Fruit fly (Drosophila melanogaster) whole organism, embryonic: Measurements from ENCODE around the gene CG5892.

Experiments used
- CG10462 ChIP-seq: fragments of 200-800 bp; sonication (Bioruptor generic); optimal IDR thresholded peaks from 2 replicates; lab custom pipeline; 2016; ENCODE audit warnings: missing biosample characterization, missing genetic modification characterization
- CG12071 ChIP-seq: fragments of 200-800 bp; sonication (Bioruptor generic); optimal IDR thresholded peaks from 3 replicates; lab custom pipeline; 2018; ENCODE audit warnings: missing biosample characterization, mild to moderate bottlenecking, missing genetic modification characterization
- CG13287 ChIP-seq: fragments of 200-800 bp; sonication (Bioruptor generic); IDR thresholded peaks from 2 replicates; pipeline ENCODE4 v1.3.6; 2022; ENCODE audit warnings: missing biosample characterization, missing genetic modification characterization; ENCODE audit not compliant: partially characterized antibody
- CG13775 ChIP-seq: fragments of 200-800 bp; sonication (Bioruptor generic); optimal IDR thresholded peaks from 3 replicates; lab custom pipeline; 2017; ENCODE audit warnings: missing biosample characterization, mild to moderate bottlenecking, missing genetic modification characterization
- CG15514 ChIP-seq: fragments of 200-800 bp; sonication (Bioruptor generic); optimal IDR thresholded peaks from 3 replicates; lab custom pipeline; 2017; ENCODE audit warnings: missing biosample characterization, missing genetic modification characterization, mild to moderate bottlenecking, moderate library complexity, missing genetic modification reagents
- CG1832 ChIP-seq: fragments of 200-800 bp; sonication (Bioruptor generic); optimal IDR thresholded peaks from 2 replicates; lab custom pipeline; 2017; ENCODE audit warnings: missing biosample characterization, mild to moderate bottlenecking, missing genetic modification characterization, inconsistent platforms
- CG2712 ChIP-seq: fragments of 200-800 bp; optimal IDR thresholded peaks from 3 replicates; lab custom pipeline; 2019; ENCODE audit warnings: missing biosample characterization, mild to moderate bottlenecking, missing genetic modification characterization, moderate library complexity
- CG2889 ChIP-seq: fragments of 200-800 bp; sonication (Bioruptor generic); IDR thresholded peaks from 3 replicates; pipeline ENCODE4 v1.3.6; 2022; ENCODE audit warnings: missing biosample characterization, missing genetic modification characterization
- CG34224 ChIP-seq: fragments of 200-800 bp; sonication (Bioruptor generic); IDR thresholded peaks from 3 replicates; pipeline ENCODE4 v1.3.6; 2022; ENCODE audit warnings: missing biosample characterization, missing genetic modification characterization; ENCODE audit not compliant: partially characterized antibody
- CG3726 ChIP-seq: fragments of 200-800 bp; sonication (Bioruptor generic); IDR thresholded peaks from 3 replicates; pipeline ENCODE4, ENCODE4 v1.3.6; 2022; ENCODE audit warnings: missing biosample characterization, missing genetic modification characterization
- CG5245 ChIP-seq: fragments of 200-800 bp; sonication (Bioruptor generic); optimal IDR thresholded peaks from 3 replicates; lab custom pipeline; 2016; ENCODE audit warnings: missing biosample characterization, missing genetic modification characterization
- CG6272 ChIP-seq: fragments of 200-800 bp; sonication (Bioruptor generic); IDR thresholded peaks from 2 replicates; pipeline ENCODE4 v1.3.6; 2022; ENCODE audit warnings: missing biosample characterization, missing genetic modification characterization
- CG6654 ChIP-seq: fragments of 200-800 bp; sonication (Bioruptor generic); optimal IDR thresholded peaks from 2 replicates; lab custom pipeline; 2017; ENCODE audit warnings: missing biosample characterization, mild to moderate bottlenecking, missing genetic modification characterization
- CG8359 ChIP-seq: fragments of 200-800 bp; sonication (Bioruptor generic); optimal IDR thresholded peaks from 2 replicates; lab custom pipeline; 2017; ENCODE audit warnings: missing biosample characterization, mild to moderate bottlenecking, missing genetic modification characterization, borderline replicate concordance
- CG8944 ChIP-seq: fragments of 200-800 bp; sonication (Bioruptor generic); optimal IDR thresholded peaks from 3 replicates; lab custom pipeline; 2016; ENCODE audit warnings: missing biosample characterization, missing genetic modification characterization
- CkIIα-i1 ChIP-seq: fragments of 200-800 bp; sonication (Bioruptor generic); IDR thresholded peaks from 2 replicates; pipeline ENCODE4 v1.3.6; 2022; ENCODE audit warnings: missing biosample characterization, missing genetic modification characterization
- Dp ChIP-seq: fragments of 200-800 bp; sonication (Bioruptor generic); optimal IDR thresholded peaks from 2 replicates; lab custom pipeline; 2018; ENCODE audit warnings: missing biosample characterization, mild to moderate bottlenecking, missing genetic modification characterization, moderate library complexity
- E2f1 ChIP-seq: fragments of 200-800 bp; sonication (Bioruptor generic); IDR thresholded peaks from 2 replicates; pipeline ENCODE4 v1.3.6; 2022; ENCODE audit warnings: missing biosample characterization, missing genetic modification characterization
- Eip74EF ChIP-seq, 2 experiments: fragments of 200-800 bp in 1 of 2; fragments of >200 bp in 1 of 2; sonication (Bioruptor generic) in 1 of 2; optimal IDR thresholded peaks; 2 replicates each; lab custom pipeline; 2017 to 2019; ENCODE audit warnings: missing biosample characterization in 2 of 2, missing genetic modification characterization in 2 of 2, mild to moderate bottlenecking in 1 of 2, moderate library complexity in 1 of 2
- H15 ChIP-seq: fragments of 200-800 bp; sonication (Bioruptor generic); IDR thresholded peaks from 3 replicates; pipeline ENCODE4 v1.3.6; 2022; ENCODE audit warnings: missing biosample characterization, missing genetic modification characterization
- H2.0 ChIP-seq: fragments of 200-800 bp; sonication (Bioruptor generic); IDR thresholded peaks from 2 replicates; pipeline ENCODE4 v1.3.6; 2022; ENCODE audit warnings: missing biosample characterization, missing genetic modification characterization
- Hand ChIP-seq: fragments of 200-800 bp; sonication (Bioruptor generic); optimal IDR thresholded peaks from 2 replicates; lab custom pipeline; 2017; ENCODE audit warnings: mild to moderate bottlenecking, missing biosample characterization, missing genetic modification reagents, missing genetic modification characterization
- MBD-R2 ChIP-seq: fragments of 200-800 bp; sonication (Bioruptor generic); IDR thresholded peaks from 2 replicates; pipeline ENCODE4 v1.3.6; 2022; ENCODE audit warnings: missing biosample characterization, missing genetic modification characterization
- Mad ChIP-seq: fragments of 200-800 bp; sonication (Bioruptor generic); optimal IDR thresholded peaks from 2 replicates; lab custom pipeline; 2016; ENCODE audit warnings: missing biosample characterization, missing genetic modification characterization
- Max ChIP-seq: fragments of 200-800 bp; sonication (Bioruptor generic); optimal IDR thresholded peaks from 2 replicates; lab custom pipeline; 2016; ENCODE audit warnings: missing biosample characterization, mild to moderate bottlenecking, missing genetic modification characterization
- Med ChIP-seq: fragments of 200-800 bp; sonication (Bioruptor generic); peaks from one replicate; lab custom pipeline; 2016; ENCODE audit warnings: missing biosample characterization, missing genetic modification characterization, mild to moderate bottlenecking, inconsistent platforms, moderate library complexity
- Pdp1 ChIP-seq, 2 experiments: fragments of 200-800 bp; sonication (Bioruptor generic); optimal IDR thresholded peaks; 3 replicates each; lab custom pipeline; 2016; ENCODE audit warnings: missing biosample characterization in 2 of 2, missing genetic modification characterization in 2 of 2, mild to moderate bottlenecking in 1 of 2, moderate library complexity in 1 of 2
- Ptx1 ChIP-seq: fragments of 200-800 bp; sonication (Bioruptor generic); IDR thresholded peaks from 2 replicates; pipeline ENCODE4 v1.3.6; 2022; ENCODE audit warnings: missing biosample characterization, missing genetic modification characterization
- Side ChIP-seq: fragments of 200-800 bp; sonication (Bioruptor generic); optimal IDR thresholded peaks from 2 replicates; lab custom pipeline; 2016; ENCODE audit warnings: missing biosample characterization, missing genetic modification characterization
- Sry-β ChIP-seq: fragments of 200-800 bp; sonication (Bioruptor generic); optimal IDR thresholded peaks from 2 replicates; lab custom pipeline; 2018; ENCODE audit warnings: missing biosample characterization, mild to moderate bottlenecking, missing genetic modification characterization, moderate library complexity
- Trl ChIP-seq, 3 experiments: fragments of >200 bp in 2 of 3; fragments of 200-800 bp in 1 of 3; sonication (Bioruptor generic) in 1 of 3; optimal IDR thresholded peaks; 2 replicates in 1 of 3; 3 replicates in 2 of 3; lab custom pipeline; 2016 to 2017; ENCODE audit warnings: missing biosample characterization in 1 of 3, missing genetic modification characterization in 1 of 3
- Xrp1 ChIP-seq: fragments of 200-800 bp; sonication (Bioruptor generic); IDR thresholded peaks from 2 replicates; pipeline ENCODE4 v1.3.6; 2022; ENCODE audit warnings: missing biosample characterization, missing genetic modification characterization
- ab ChIP-seq: fragments of 200-800 bp; sonication (Bioruptor generic); optimal IDR thresholded peaks from 2 replicates; lab custom pipeline; 2016; ENCODE audit warnings: missing biosample characterization, missing genetic modification characterization
- amos ChIP-seq: fragments of 200-800 bp; sonication (Bioruptor generic); IDR thresholded peaks from 2 replicates; pipeline ENCODE4 v1.3.6; 2022; ENCODE audit warnings: missing biosample characterization, missing genetic modification characterization; ENCODE audit not compliant: partially characterized antibody
- br ChIP-seq: fragments of >200 bp; optimal IDR thresholded peaks from 2 replicates; lab custom pipeline; 2017
- dmrt99B ChIP-seq: fragments of 200-800 bp; sonication (Bioruptor generic); optimal IDR thresholded peaks from 2 replicates; lab custom pipeline; 2018; ENCODE audit warnings: missing biosample characterization, mild to moderate bottlenecking, missing genetic modification characterization, moderate library complexity
- dysf ChIP-seq: fragments of 200-800 bp; sonication (Bioruptor generic); IDR thresholded peaks from 3 replicates; pipeline ENCODE4 v1.3.6; 2022; ENCODE audit warnings: missing biosample characterization, missing genetic modification characterization
- grau ChIP-seq: fragments of 200-800 bp; optimal IDR thresholded peaks from 3 replicates; lab custom pipeline; 2019; ENCODE audit warnings: missing biosample characterization, mild to moderate bottlenecking, missing genetic modification characterization, moderate library complexity
- kni ChIP-seq: fragments of 200-800 bp; sonication (Bioruptor generic); optimal IDR thresholded peaks from 3 replicates; lab custom pipeline; 2017; ENCODE audit warnings: mild to moderate bottlenecking, missing biosample characterization, missing genetic modification reagents, missing genetic modification characterization
- nerfin-1 ChIP-seq: fragments of 200-800 bp; sonication (Bioruptor generic); optimal IDR thresholded peaks from 3 replicates; lab custom pipeline; 2019; ENCODE audit warnings: missing biosample characterization, mild to moderate bottlenecking, missing genetic modification characterization, moderate library complexity
- odd ChIP-seq: fragments of 200-800 bp; sonication (Bioruptor generic); optimal IDR thresholded peaks from 2 replicates; lab custom pipeline; 2017; ENCODE audit warnings: missing biosample characterization, mild to moderate bottlenecking, missing genetic modification characterization
- row ChIP-seq: fragments of 200-800 bp; sonication (Bioruptor generic); IDR thresholded peaks from 3 replicates; pipeline ENCODE4 v1.3.6; 2022; ENCODE audit warnings: missing biosample characterization, missing genetic modification characterization
- salm ChIP-seq: fragments of 200-800 bp; sonication (Bioruptor generic); optimal IDR thresholded peaks from 2 replicates; lab custom pipeline; 2018; ENCODE audit warnings: missing biosample characterization, mild to moderate bottlenecking, missing genetic modification characterization
- ssp ChIP-seq: fragments of 200-800 bp; sonication (Bioruptor generic); IDR thresholded peaks from 2 replicates; pipeline ENCODE4 v1.3.6; 2022; ENCODE audit warnings: missing biosample characterization, missing genetic modification characterization
- stc ChIP-seq: fragments of 200-800 bp; sonication (Bioruptor generic); IDR thresholded peaks from 2 replicates; pipeline ENCODE4 v1.3.6; 2022; ENCODE audit warnings: missing biosample characterization, missing genetic modification characterization
- sug ChIP-seq: fragments of 200-800 bp; optimal IDR thresholded peaks from 2 replicates; lab custom pipeline; 2019; ENCODE audit warnings: missing biosample characterization, mild to moderate bottlenecking, missing genetic modification characterization, moderate library complexity
- unpg ChIP-seq: fragments of 200-800 bp; sonication (Bioruptor generic); optimal IDR thresholded peaks from 3 replicates; lab custom pipeline; 2018; ENCODE audit warnings: missing biosample characterization, mild to moderate bottlenecking, missing genetic modification characterization, moderate library complexity
- yki ChIP-seq: fragments of >200 bp; optimal IDR thresholded peaks from 3 replicates; lab custom pipeline; 2018
- z ChIP-seq: fragments of 200-800 bp; sonication (Bioruptor generic); IDR thresholded peaks from 3 replicates; pipeline ENCODE4 v1.3.6; 2022; ENCODE audit warnings: missing biosample characterization, missing genetic modification characterization

CG5892 gene

dm6 chr3R:21246492-21247061 is 4.2 kb downstream of the CG5892 start, which contains the start of gene ETHR (continued):
- TF ChIP-seq nerfin-1 (no peak), CG8944 (GFP tag; lab: Kevin White, UChicago) (no peak), br (no peak), MBD-R2 (peak; percentile 49; the same call in 1 of the 2 replicates), CG13775 (GFP tag; lab: Kevin White, UChicago) (peak; percentile 39), dysf (GFP tag; lab: Robert Waterston, UW) (peak; percentile 29; the same call in 1 of the 3 replicates), yki (lab: Kevin White, UChicago) (no peak), odd (peak; percentile 4), CG6654 (no peak), Pdp1 (GFP tag; optimal IDR thresholded peaks at IDR 0.05; lab: Kevin White, UChicago) (peak in 1 of 2 experiments; percentile 100), CG8359 (GFP tag; lab: Kevin White, UChicago) (no peak), ssp (GFP tag; lab: Robert Waterston, UW) (no peak), kni (GFP tag; lab: Kevin White, UChicago) (no peak), Xrp1 (GFP tag; lab: Robert Waterston, UW) (peak; percentile 40), Sry-β (GFP tag; lab: Kevin White, UChicago) (no peak), CG1832 (GFP tag; lab: Kevin White, UChicago) (no peak), CG10462 (GFP tag; lab: Kevin White, UChicago) (no peak), E2f1 (GFP tag; lab: Robert Waterston, UW) (peak; percentile 74; the same call in 1 of the 2 replicates), CG13287 (GFP tag; lab: Robert Waterston, UW) (peak; percentile 45; the same call in 1 of the 2 replicates), CG34224 (GFP tag; lab: Robert Waterston, UW) (no peak), Eip74EF (GFP tag; optimal IDR thresholded peaks at IDR 0.05; lab: Kevin White, UChicago) (peak in 1 of 2 experiments; percentile 15), grau (tag; lab: Kevin White, UChicago) (peak; percentile 56), z (GFP tag; lab: Robert Waterston, UW) (0 out of 3 replicates have a peak, but pooled peaks have one; percentile 17), Mad (GFP tag; lab: Kevin White, UChicago) (no peak), CG5245 (GFP tag; lab: Kevin White, UChicago) (no peak), CG12071 (GFP tag; lab: Kevin White, UChicago) (peak; percentile 40), Ptx1 (peak; percentile 48), Max (GFP tag; lab: Kevin White, UChicago) (peak; percentile 12), CG2889 (GFP tag; lab: Robert Waterston, UW) (no peak), row (GFP tag; lab: Robert Waterston, UW) (peak; percentile 60; the same call in 2 of the 3 replicates), ab (GFP tag; lab: Kevin White, UChicago) (no peak), Dp (peak; percentile 69), CG2712 (tag; lab: Kevin White, UChicago) (no peak), salm (tag; lab: Kevin White, UChicago) (no peak), Hand (GFP tag; lab: Kevin White, UChicago) (peak; percentile 59), CkIIα-i1 (GFP tag; lab: Robert Waterston, UW) (no peak), H15 (GFP tag; lab: Robert Waterston, UW) (no peak), unpg (GFP tag; lab: Kevin White, UChicago) (peak; percentile 55), CG15514 (GFP tag; lab: Kevin White, UChicago) (peak; percentile 45), stc (GFP tag; lab: Robert Waterston, UW) (peak; percentile 40; the same call in 1 of the 2 replicates), dmrt99B (tag; lab: Kevin White, UChicago) (peak; percentile 17), H2.0 (GFP tag; lab: Robert Waterston, UW) (0 out of 2 replicates have a peak, but pooled peaks have one; percentile 16), Side (GFP tag; lab: Kevin White, UChicago) (no peak), CG6272 (GFP tag; lab: Robert Waterston, UW) (no peak), sug (tag; lab: Kevin White, UChicago) (peak; percentile 84), CG3726 (GFP tag; lab: Robert Waterston, UW) (no peak), Med (peak; percentile 87), amos (GFP tag; lab: Robert Waterston, UW) (peak; percentile 27; the same call in 1 of the 2 replicates), Trl (optimal IDR thresholded peaks at IDR 0.05; lab: Kevin White, UChicago) (no peak), Trl (GFP tag; optimal IDR thresholded peaks at IDR 0.05; lab: Kevin White, UChicago) (peak; percentile 10)
